Fruit fly (Drosophila melanogaster) whole organism, embryonic: Measurements from ENCODE around the gene Datp.
A peak's percentile ranks its signal among the peaks of the same experiment; 100 is the strongest.

ENCODE experiments used
- Bdp1 ChIP-seq: fragments of 200-800 bp; sonication (Bioruptor generic); optimal IDR thresholded peaks from 3 replicates; lab custom pipeline; 2016; ENCODE audit warnings: missing biosample characterization, missing genetic modification characterization
- CG10543 ChIP-seq: fragments of 200-800 bp; sonication (Bioruptor generic); optimal IDR thresholded peaks from 3 replicates; lab custom pipeline; 2017; ENCODE audit warnings: missing biosample characterization, mild to moderate bottlenecking, missing genetic modification characterization, moderate library complexity
- CG10654 ChIP-seq: fragments of 200-800 bp; sonication (Bioruptor generic); optimal IDR thresholded peaks from 2 replicates; lab custom pipeline; 2016; ENCODE audit warnings: missing biosample characterization, missing genetic modification characterization
- CG11093 ChIP-seq: fragments of 200-800 bp; sonication (Bioruptor generic); IDR thresholded peaks from 3 replicates; pipeline ENCODE4 v1.3.6; 2022; ENCODE audit warnings: missing biosample characterization, missing genetic modification characterization
- CG11398 ChIP-seq: fragments of 200-800 bp; sonication (Bioruptor generic); optimal IDR thresholded peaks from 2 replicates; lab custom pipeline; 2016; ENCODE audit warnings: missing biosample characterization, missing genetic modification characterization
- CG11695 ChIP-seq: fragments of 200-800 bp; sonication (Bioruptor generic); IDR thresholded peaks from 3 replicates; pipeline ENCODE4 v1.3.6; 2022; ENCODE audit warnings: missing biosample characterization, missing genetic modification characterization
- CG15479 ChIP-seq: fragments of 200-800 bp; sonication (Bioruptor generic); optimal IDR thresholded peaks from 3 replicates; lab custom pipeline; 2019; ENCODE audit warnings: missing biosample characterization, mild to moderate bottlenecking, missing genetic modification characterization, moderate library complexity
- CG17612 ChIP-seq: fragments of 200-800 bp; sonication (Bioruptor generic); IDR thresholded peaks from 2 replicates; pipeline ENCODE4 v1.3.6; 2022; ENCODE audit warnings: missing biosample characterization, missing genetic modification characterization
- CG2875 ChIP-seq: fragments of 200-800 bp; sonication (Bioruptor generic); optimal IDR thresholded peaks from 2 replicates; lab custom pipeline; 2017; ENCODE audit warnings: missing biosample characterization, mild to moderate bottlenecking, missing genetic modification characterization, missing genetic modification reagents
- CG31224 ChIP-seq: fragments of 200-800 bp; sonication (Bioruptor generic); IDR thresholded peaks from 2 replicates; pipeline ENCODE4 v1.3.6; 2022; ENCODE audit warnings: missing biosample characterization, missing genetic modification characterization
- CG3838 ChIP-seq: fragments of 200-800 bp; sonication (Bioruptor generic); optimal IDR thresholded peaks from 3 replicates; lab custom pipeline; 2016; ENCODE audit warnings: missing biosample characterization, missing genetic modification characterization
- CG4282 ChIP-seq: fragments of 200-800 bp; sonication (Bioruptor generic); optimal IDR thresholded peaks from 2 replicates; lab custom pipeline; 2016; ENCODE audit warnings: missing biosample characterization, missing genetic modification characterization
- CG8281 ChIP-seq: fragments of 200-800 bp; sonication (Bioruptor generic); optimal IDR thresholded peaks from 2 replicates; lab custom pipeline; 2018; ENCODE audit warnings: missing biosample characterization, mild to moderate bottlenecking, missing genetic modification characterization, moderate library complexity
- CG9215 ChIP-seq: fragments of 200-800 bp; sonication (Bioruptor generic); IDR thresholded peaks from 2 replicates; pipeline ENCODE4 v1.3.6; 2022; ENCODE audit warnings: missing biosample characterization, missing genetic modification characterization
- CG9727 ChIP-seq: fragments of 200-800 bp; sonication (Bioruptor generic); optimal IDR thresholded peaks from 3 replicates; lab custom pipeline; 2017; ENCODE audit warnings: missing biosample characterization, mild to moderate bottlenecking, missing genetic modification characterization
- CG9817 ChIP-seq: fragments of 200-800 bp; sonication (Bioruptor generic); optimal IDR thresholded peaks from 2 replicates; lab custom pipeline; 2018; ENCODE audit warnings: missing biosample characterization, mild to moderate bottlenecking, missing genetic modification characterization, moderate library complexity
- CG9876 ChIP-seq: fragments of 200-800 bp; sonication (Bioruptor generic); optimal IDR thresholded peaks from 2 replicates; lab custom pipeline; 2016; ENCODE audit warnings: missing biosample characterization, missing genetic modification characterization
- CG9932 ChIP-seq: fragments of 200-800 bp; sonication (Bioruptor generic); IDR thresholded peaks from 2 replicates; pipeline ENCODE4 v1.3.6; 2022; ENCODE audit warnings: missing biosample characterization, missing genetic modification characterization
- D19B ChIP-seq: fragments of 200-800 bp; sonication (Bioruptor generic); optimal IDR thresholded peaks from 2 replicates; lab custom pipeline; 2017; ENCODE audit warnings: missing biosample characterization, mild to moderate bottlenecking, missing genetic modification characterization
- Dbx ChIP-seq: fragments of 200-800 bp; sonication (Bioruptor generic); IDR thresholded peaks from 3 replicates; pipeline ENCODE4 v1.3.6; 2022; ENCODE audit warnings: missing biosample characterization, missing genetic modification characterization
- Dek ChIP-seq: fragments of 200-800 bp; sonication (Bioruptor generic); optimal IDR thresholded peaks from 3 replicates; lab custom pipeline; 2019; ENCODE audit warnings: missing biosample characterization, mild to moderate bottlenecking, missing genetic modification characterization, moderate library complexity
- Ets65A ChIP-seq: fragments of 200-800 bp; sonication (Bioruptor generic); peaks from one replicate; lab custom pipeline; 2016; ENCODE audit warnings: missing biosample characterization, missing genetic modification characterization
- Fer3 ChIP-seq: fragments of 200-800 bp; sonication (Bioruptor generic); optimal IDR thresholded peaks from 2 replicates; lab custom pipeline; 2018; ENCODE audit warnings: missing biosample characterization, mild to moderate bottlenecking, missing genetic modification characterization, moderate library complexity
- Hand ChIP-seq: fragments of 200-800 bp; sonication (Bioruptor generic); optimal IDR thresholded peaks from 2 replicates; lab custom pipeline; 2017; ENCODE audit warnings: mild to moderate bottlenecking, missing biosample characterization, missing genetic modification reagents, missing genetic modification characterization
- Optix ChIP-seq: fragments of 200-800 bp; sonication (Bioruptor generic); IDR thresholded peaks from 3 replicates; pipeline ENCODE4 v1.3.6; 2022; ENCODE audit warnings: missing biosample characterization, missing genetic modification characterization
- Xbp1 ChIP-seq: fragments of 200-800 bp; sonication (Bioruptor generic); optimal IDR thresholded peaks from 3 replicates; lab custom pipeline; 2016; ENCODE audit warnings: missing biosample characterization, mild to moderate bottlenecking, missing genetic modification characterization
- al ChIP-seq: fragments of 200-800 bp; sonication (Bioruptor generic); IDR thresholded peaks from 2 replicates; pipeline ENCODE4 v1.3.6; 2022; ENCODE audit warnings: missing biosample characterization, missing genetic modification characterization
- ash1 ChIP-seq: fragments of 200-800 bp; sonication (Bioruptor generic); optimal IDR thresholded peaks from 2 replicates; lab custom pipeline; 2018; ENCODE audit warnings: missing biosample characterization, mild to moderate bottlenecking, missing genetic modification characterization
- bab2 ChIP-seq: fragments of 200-800 bp; sonication (Bioruptor generic); optimal IDR thresholded peaks from 2 replicates; lab custom pipeline; 2016; ENCODE audit warnings: missing biosample characterization, missing genetic modification characterization
- br ChIP-seq: fragments of >200 bp; optimal IDR thresholded peaks from 2 replicates; lab custom pipeline; 2017
- bsh ChIP-seq, 2 experiments: fragments of 200-800 bp; sonication (Bioruptor generic); optimal IDR thresholded peaks; 2 replicates each; lab custom pipeline; 2017 to 2018; ENCODE audit warnings: mild to moderate bottlenecking in 2 of 2, missing biosample characterization in 2 of 2, missing genetic modification characterization in 2 of 2, moderate library complexity in 1 of 2
- chm ChIP-seq: fragments of 200-800 bp; sonication (Bioruptor generic); IDR thresholded peaks from 2 replicates; pipeline ENCODE4 v1.3.6; 2022; ENCODE audit warnings: missing biosample characterization, missing genetic modification characterization
- cwo ChIP-seq: fragments of 200-800 bp; sonication (Bioruptor generic); optimal IDR thresholded peaks from 3 replicates; lab custom pipeline; 2017; ENCODE audit warnings: missing biosample characterization, missing genetic modification characterization, mild to moderate bottlenecking, moderate library complexity, missing genetic modification reagents
- dmrt99B ChIP-seq: fragments of 200-800 bp; sonication (Bioruptor generic); optimal IDR thresholded peaks from 2 replicates; lab custom pipeline; 2018; ENCODE audit warnings: missing biosample characterization, mild to moderate bottlenecking, missing genetic modification characterization, moderate library complexity
- fd96Cb ChIP-seq: fragments of 200-800 bp; sonication (Bioruptor generic); optimal IDR thresholded peaks from 2 replicates; lab custom pipeline; 2018; ENCODE audit warnings: missing biosample characterization, mild to moderate bottlenecking, missing genetic modification characterization, moderate library complexity
- gro ChIP-seq: fragments of 200-800 bp; sonication (Bioruptor generic); optimal IDR thresholded peaks from 2 replicates; lab custom pipeline; 2016; ENCODE audit warnings: missing biosample characterization, missing genetic modification characterization
- insv ChIP-seq, 2 experiments: fragments of 200-800 bp; sonication (Bioruptor generic); optimal IDR thresholded peaks; 3 replicates each; lab custom pipeline; 2016 to 2018; ENCODE audit warnings: missing biosample characterization in 2 of 2, missing genetic modification characterization in 2 of 2
- kni ChIP-seq: fragments of 200-800 bp; sonication (Bioruptor generic); optimal IDR thresholded peaks from 3 replicates; lab custom pipeline; 2017; ENCODE audit warnings: mild to moderate bottlenecking, missing biosample characterization, missing genetic modification reagents, missing genetic modification characterization
- mirr ChIP-seq: fragments of 200-800 bp; sonication (Bioruptor generic); optimal IDR thresholded peaks from 3 replicates; lab custom pipeline; 2018; ENCODE audit warnings: missing biosample characterization, mild to moderate bottlenecking, missing genetic modification characterization
- org-1 ChIP-seq: fragments of 200-800 bp; sonication (Bioruptor generic); optimal IDR thresholded peaks from 2 replicates; lab custom pipeline; 2017; ENCODE audit warnings: missing biosample characterization, missing genetic modification characterization
- pho ChIP-seq: fragments of 200-800 bp; sonication (Bioruptor generic); optimal IDR thresholded peaks from 2 replicates; lab custom pipeline; 2016; ENCODE audit warnings: missing biosample characterization, missing genetic modification characterization
- pros ChIP-seq: fragments of 200-800 bp; sonication (Bioruptor generic); optimal IDR thresholded peaks from 3 replicates; lab custom pipeline; 2019; ENCODE audit warnings: missing biosample characterization, mild to moderate bottlenecking, missing genetic modification characterization, moderate library complexity
- pzg ChIP-seq: fragments of 200-800 bp; sonication (Bioruptor generic); optimal IDR thresholded peaks from 3 replicates; lab custom pipeline; 2018; ENCODE audit warnings: missing biosample characterization, mild to moderate bottlenecking, missing genetic modification characterization, moderate library complexity
- repo ChIP-seq: fragments of 200-800 bp; sonication (Bioruptor generic); optimal IDR thresholded peaks from 2 replicates; lab custom pipeline; 2016; ENCODE audit warnings: missing biosample characterization, missing genetic modification characterization
- row ChIP-seq: fragments of 200-800 bp; sonication (Bioruptor generic); IDR thresholded peaks from 3 replicates; pipeline ENCODE4 v1.3.6; 2022; ENCODE audit warnings: missing biosample characterization, missing genetic modification characterization
- sna ChIP-seq: fragments of 200-800 bp; sonication (Bioruptor generic); IDR thresholded peaks from 2 replicates; pipeline ENCODE4 v1.3.6; 2022; ENCODE audit warnings: missing biosample characterization, missing genetic modification characterization; ENCODE audit not compliant: partially characterized antibody
- tll ChIP-seq, 2 experiments: fragments of 200-800 bp in 1 of 2; fragments of >200 bp in 1 of 2; sonication (Bioruptor generic) in 1 of 2; optimal IDR thresholded peaks; 2 replicates each; lab custom pipeline; 2017 to 2019; ENCODE audit warnings: missing biosample characterization in 2 of 2, missing genetic modification characterization in 2 of 2, mild to moderate bottlenecking in 1 of 2, moderate library complexity in 1 of 2
- toy ChIP-seq: fragments of 200-800 bp; sonication (Bioruptor generic); IDR thresholded peaks from 2 replicates; pipeline ENCODE4 v1.3.6; 2022; ENCODE audit warnings: missing biosample characterization, missing genetic modification characterization
- wor ChIP-seq: fragments of 200-800 bp; sonication (Bioruptor generic); IDR thresholded peaks from 2 replicates; pipeline ENCODE4 v1.3.6; 2022; ENCODE audit warnings: missing biosample characterization, missing genetic modification characterization
- zfh1 ChIP-seq: fragments of 200-800 bp; sonication (Bioruptor generic); IDR thresholded peaks from 3 replicates; pipeline ENCODE4 v1.3.6; 2022; ENCODE audit warnings: missing biosample characterization, missing genetic modification characterization

Gene Datp

dm6 chr2L:9956993-9957652 lies 18.5 kb upstream of the Datp start, which contains the start of the genes CG4658 and CG5846 (continued):
- TF ChIP-seq row (GFP tag; lab: Robert Waterston, UW): peak; percentile 99
- peak; percentile 79 for TF ChIP-seq Hand (GFP tag; lab: Kevin White, UChicago)
- TF ChIP-seq pzg (GFP tag; lab: Kevin White, UChicago): peak; percentile 52
- peak; percentile 95 for TF ChIP-seq fd96Cb
- TF ChIP-seq CG2875: peak; percentile 84
- peak; percentile 91 for TF ChIP-seq CG11093 (GFP tag; lab: Robert Waterston, UW)
- TF ChIP-seq bab2 (GFP tag; lab: Kevin White, UChicago): peak; percentile 90
- TF ChIP-seq Bdp1 (GFP tag; lab: Kevin White, UChicago): peak; percentile 80
- peak; percentile 78 for TF ChIP-seq CG11398
- no peak for TF ChIP-seq CG15479 (GFP tag; lab: Kevin White, UChicago)
- TF ChIP-seq chm (GFP tag; lab: Robert Waterston, UW): peak; percentile 94
- peak; percentile 96 for TF ChIP-seq zfh1 (GFP tag; lab: Robert Waterston, UW)
- peak; percentile 45 for TF ChIP-seq mirr (GFP tag; lab: Kevin White, UChicago)
- peak; percentile 76 for TF ChIP-seq toy
- peak; percentile 52 for TF ChIP-seq gro (GFP tag; lab: Kevin White, UChicago)
- no peak for TF ChIP-seq br (lab: Kevin White, UChicago)
- TF ChIP-seq CG9727 (GFP tag; lab: Kevin White, UChicago): peak; percentile 95
- TF ChIP-seq CG10654: peak; percentile 93
- peak; percentile 96 for TF ChIP-seq CG11695 (GFP tag; lab: Robert Waterston, UW)
- peak; percentile 90 for TF ChIP-seq CG31224 (GFP tag; lab: Robert Waterston, UW)
- peak; percentile 82 for TF ChIP-seq CG3838 (GFP tag; lab: Kevin White, UChicago)
- peak; percentile 29 for TF ChIP-seq kni (GFP tag; lab: Kevin White, UChicago)
- peak; percentile 93 for TF ChIP-seq al (GFP tag; lab: Robert Waterston, UW)
- TF ChIP-seq tll (GFP tag; optimal IDR thresholded peaks at IDR 0.05; lab: Kevin White, UChicago): peak in 1 of 2 experiments; percentile 54
- TF ChIP-seq CG17612: peak; percentile 78
- peak; percentile 41 for TF ChIP-seq CG4282 (GFP tag; lab: Kevin White, UChicago)
- TF ChIP-seq Fer3 (tag; lab: Kevin White, UChicago): peak; percentile 94
- TF ChIP-seq wor (GFP tag; lab: Robert Waterston, UW): peak; percentile 90
- peak; percentile 90 for TF ChIP-seq CG9932
- peak in 1 of 2 experiments; percentile 39 for TF ChIP-seq insv (GFP tag; optimal IDR thresholded peaks at IDR 0.05; lab: Kevin White, UChicago)
- TF ChIP-seq CG8281 (tag; lab: Kevin White, UChicago): peak; percentile 74
- no peak for TF ChIP-seq ash1 (GFP tag; lab: Kevin White, UChicago)
- peak; percentile 82 for TF ChIP-seq cwo (GFP tag; lab: Kevin White, UChicago)
- peak; percentile 89 for TF ChIP-seq pho (GFP tag; lab: Kevin White, UChicago)
- peak; percentile 88 for TF ChIP-seq CG9817 (tag; lab: Kevin White, UChicago)
- TF ChIP-seq Dbx (GFP tag; lab: Robert Waterston, UW): peak; percentile 94
- no peak for TF ChIP-seq pros
- peak; percentile 27 for TF ChIP-seq repo (GFP tag; lab: Kevin White, UChicago)
- no peak for TF ChIP-seq sna
- TF ChIP-seq dmrt99B (tag; lab: Kevin White, UChicago): peak; percentile 94
- peak; percentile 89 for TF ChIP-seq Ets65A (GFP tag; lab: Kevin White, UChicago)
- TF ChIP-seq Dek (tag; lab: Kevin White, UChicago): peak; percentile 93
- peak; percentile 97 for TF ChIP-seq Xbp1
- TF ChIP-seq CG9876: peak; percentile 50
- TF ChIP-seq bsh (GFP tag; optimal IDR thresholded peaks at IDR 0.05; lab: Kevin White, UChicago): peak; percentile 16 to 97
- TF ChIP-seq D19B (GFP tag; lab: Kevin White, UChicago): peak; percentile 100
- TF ChIP-seq CG9215 (GFP tag; lab: Robert Waterston, UW): peak; percentile 90
- TF ChIP-seq CG10543 (GFP tag; lab: Kevin White, UChicago): peak; percentile 74
- TF ChIP-seq org-1: peak; percentile 85
- no peak for TF ChIP-seq Optix (GFP tag; lab: Robert Waterston, UW)
